Worm (Caenorhabditis elegans) whole organism, L3 larva: ENCODE results near the gene cyp-13A5.

Source experiments
- ceh-9 ChIP-seq: sonication (generic microtip); optimal IDR thresholded peaks from 2 replicates; lab custom pipeline; 2018; ENCODE audit warnings: missing biosample characterization, missing genetic modification characterization
- elt-1 ChIP-seq: fragments of 150-350 bp; optimal IDR thresholded peaks from 2 replicates; lab custom pipeline; 2014; ENCODE audit warnings: missing biosample characterization, missing genetic modification characterization
- elt-2 ChIP-seq: sonication (generic microtip); optimal IDR thresholded peaks from 2 replicates; lab custom pipeline; 2016; ENCODE audit warnings: missing genetic modification reagents, mild to moderate bottlenecking, missing genetic modification characterization, missing compliant biosample characterization
- nhr-11 ChIP-seq: fragments of 150-350 bp; optimal IDR thresholded peaks from 2 replicates; lab custom pipeline; 2014; ENCODE audit warnings: missing biosample characterization, missing genetic modification characterization
- pha-4 ChIP-seq: fragments of 150-350 bp; optimal IDR thresholded peaks from 2 replicates; lab custom pipeline; 2014; ENCODE audit warnings: missing biosample characterization, missing genetic modification reagents, missing genetic modification characterization

DNA sequence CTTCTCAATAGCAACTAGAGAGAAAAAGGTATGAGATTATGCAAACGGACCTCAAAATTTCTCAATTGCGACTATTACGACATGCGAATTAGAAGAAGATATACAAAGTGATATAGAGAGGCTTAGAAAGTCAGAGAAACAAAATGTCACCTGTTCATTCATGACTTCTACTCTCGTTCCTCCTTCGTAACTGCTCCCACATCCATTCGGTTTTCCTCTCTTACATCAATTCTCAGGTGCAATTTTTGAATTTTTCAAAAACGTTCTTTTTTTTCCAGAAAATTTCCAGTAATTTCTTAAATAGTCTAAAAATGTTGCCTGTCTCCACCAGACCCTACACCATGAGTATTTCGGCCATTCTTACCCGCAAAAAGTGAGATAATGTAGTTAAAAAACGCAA, 35.5 kb downstream of the cyp-13A5 start:
- TF ChIP-seq elt-1 (tag; lab: Kevin White, UChicago) (no peak), nhr-11 (no peak), elt-2 (tag; lab: Kevin White, UChicago) (no peak), pha-4 (no peak), ceh-9 (tag; lab: Kevin White, UChicago) (no peak)
